Fruit fly (Drosophila melanogaster) whole organism, adult: ENCODE measurements around the gene CG44574.

Experiments used
- CG11617 ChIP-seq: fragments of 200-800 bp; sonication (Bioruptor generic); optimal IDR thresholded peaks from 2 replicates; lab custom pipeline; 2017; ENCODE audit warnings: mild to moderate bottlenecking, missing biosample characterization, missing genetic modification reagents, missing genetic modification characterization
- CG12768 ChIP-seq: fragments of 200-800 bp; sonication (Bioruptor generic); optimal IDR thresholded peaks from 2 replicates; lab custom pipeline; 2017; ENCODE audit warnings: missing biosample characterization, missing genetic modification characterization, mild to moderate bottlenecking, moderate library complexity, missing genetic modification reagents
- CG14711 ChIP-seq: fragments of 200-800 bp; sonication (Bioruptor generic); optimal IDR thresholded peaks from 2 replicates; lab custom pipeline; 2018; ENCODE audit warnings: missing biosample characterization, mild to moderate bottlenecking, missing genetic modification characterization, moderate library complexity
- CG1620 ChIP-seq: fragments of 200-800 bp; sonication (Bioruptor generic); optimal IDR thresholded peaks from 2 replicates; lab custom pipeline; 2016; ENCODE audit warnings: missing biosample characterization, missing genetic modification characterization
- CG33017 ChIP-seq: fragments of 200-800 bp; sonication (Bioruptor generic); optimal IDR thresholded peaks from 2 replicates; lab custom pipeline; 2018; ENCODE audit warnings: missing biosample characterization, mild to moderate bottlenecking, missing genetic modification characterization, moderate library complexity
- CG5204 ChIP-seq: fragments of 200-800 bp; sonication (Bioruptor generic); optimal IDR thresholded peaks from 2 replicates; lab custom pipeline; 2016; ENCODE audit warnings: missing biosample characterization, missing genetic modification characterization
- CG7045 ChIP-seq: fragments of 200-800 bp; sonication (Bioruptor generic); optimal IDR thresholded peaks from 2 replicates; lab custom pipeline; 2017; ENCODE audit warnings: missing biosample characterization, mild to moderate bottlenecking, missing genetic modification characterization
- CG7101 ChIP-seq: fragments of 200-800 bp; sonication (Bioruptor generic); optimal IDR thresholded peaks from 2 replicates; lab custom pipeline; 2018; ENCODE audit warnings: missing biosample characterization, mild to moderate bottlenecking, missing genetic modification characterization, moderate library complexity
- Clk ChIP-seq: fragments of 200-800 bp; sonication (Bioruptor generic); optimal IDR thresholded peaks from 2 replicates; lab custom pipeline; 2017; ENCODE audit warnings: missing biosample characterization, missing genetic modification characterization
- Crg-1 ChIP-seq: fragments of 200-800 bp; sonication (Bioruptor generic); optimal IDR thresholded peaks from 2 replicates; lab custom pipeline; 2016; ENCODE audit warnings: missing biosample characterization, missing genetic modification characterization
- Hr96 ChIP-seq: fragments of 200-800 bp; sonication (Bioruptor generic); optimal IDR thresholded peaks from 2 replicates; lab custom pipeline; 2016; ENCODE audit warnings: missing biosample characterization, missing genetic modification characterization
- Mnt ChIP-seq: fragments of 200-800 bp; sonication (Bioruptor generic); optimal IDR thresholded peaks from 2 replicates; lab custom pipeline; 2016; ENCODE audit warnings: missing biosample characterization, mild to moderate bottlenecking, missing genetic modification characterization
- bab1 ChIP-seq: fragments of 200-800 bp; sonication (Bioruptor generic); optimal IDR thresholded peaks from 3 replicates; lab custom pipeline; 2019; ENCODE audit warnings: missing biosample characterization, mild to moderate bottlenecking, missing genetic modification characterization, moderate library complexity
- cic ChIP-seq: fragments of 200-800 bp; sonication (Bioruptor generic); optimal IDR thresholded peaks from 2 replicates; lab custom pipeline; 2017; ENCODE audit warnings: missing biosample characterization, mild to moderate bottlenecking, missing genetic modification characterization, moderate library complexity
- cnc ChIP-seq, 2 experiments: fragments of >200 bp; optimal IDR thresholded peaks; 2 replicates each; lab custom pipeline; 2017
- kay ChIP-seq: fragments of 200-800 bp; sonication (Bioruptor generic); peaks from one replicate; lab custom pipeline; 2016; ENCODE audit warnings: missing biosample characterization, missing genetic modification characterization, borderline replicate concordance
- ovo ChIP-seq: fragments of 200-800 bp; sonication (Bioruptor generic); optimal IDR thresholded peaks from 2 replicates; lab custom pipeline; 2016; ENCODE audit warnings: missing biosample characterization, missing genetic modification characterization
- pad ChIP-seq: fragments of 200-800 bp; sonication (Bioruptor generic); optimal IDR thresholded peaks from 3 replicates; lab custom pipeline; 2017; ENCODE audit warnings: missing biosample characterization, missing genetic modification characterization, mild to moderate bottlenecking, moderate library complexity, missing genetic modification reagents
- tj ChIP-seq: fragments of 200-800 bp; sonication (Bioruptor generic); optimal IDR thresholded peaks from 3 replicates; lab custom pipeline; 2017; ENCODE audit warnings: missing biosample characterization, mild to moderate bottlenecking, missing genetic modification characterization, moderate library complexity
- toe ChIP-seq: fragments of 200-800 bp; sonication (Bioruptor generic); optimal IDR thresholded peaks from 2 replicates; lab custom pipeline; 2016; ENCODE audit warnings: missing biosample characterization, missing genetic modification characterization

The CG44574 gene

DNA sequence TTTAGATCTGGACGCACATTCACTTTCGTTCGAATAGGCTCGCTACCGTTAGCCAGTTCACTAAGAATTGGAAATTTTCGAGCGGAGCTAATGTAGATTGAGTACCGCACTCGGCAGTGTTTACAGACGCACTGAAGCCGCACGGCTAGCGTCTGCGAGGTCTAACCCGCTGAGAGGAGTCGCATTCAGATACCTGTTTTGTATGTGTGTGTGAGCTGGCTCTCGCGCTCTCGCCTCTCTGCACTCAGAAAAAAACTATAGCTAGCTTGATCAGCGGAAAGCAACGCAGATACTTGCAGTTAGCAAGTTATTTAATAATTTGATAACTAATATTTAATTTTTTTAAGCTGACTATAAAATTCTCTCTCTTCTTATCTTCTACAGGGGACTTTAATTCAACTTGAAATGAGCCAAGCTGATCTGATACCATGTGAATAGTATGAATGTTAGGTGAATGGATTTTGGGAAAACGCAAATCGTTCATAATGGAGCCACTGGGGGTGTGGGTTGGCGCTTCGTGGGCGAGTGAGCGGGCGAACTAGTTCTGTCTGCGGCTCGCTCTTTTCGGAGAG lies 4.1 kb upstream of the CG44574 start, which contains the start of gene rau:
Gene rau (minus strand): TSS at position 136 of the 572 bp plus-strand sequence.
- TF ChIP-seq CG5204 (GFP tag; lab: Kevin White, UChicago) = peak; percentile 46
- TF ChIP-seq CG14711 (tag; lab: Kevin White, UChicago) = peak; percentile 48
- TF ChIP-seq Mnt = peak; percentile 23
- no peak for TF ChIP-seq ovo
- TF ChIP-seq toe (GFP tag; lab: Kevin White, UChicago) = peak; percentile 49
- TF ChIP-seq CG11617 (GFP tag; lab: Kevin White, UChicago) = peak; percentile 32
- no peak for TF ChIP-seq Hr96 (GFP tag; lab: Kevin White, UChicago)
- no peak for TF ChIP-seq kay (GFP tag; lab: Kevin White, UChicago)
- TF ChIP-seq Crg-1 (GFP tag; lab: Kevin White, UChicago) = peak; percentile 28
- TF ChIP-seq bab1 (GFP tag; lab: Kevin White, UChicago) = peak; percentile 69
- TF ChIP-seq CG33017 = peak; percentile 25
- peak; percentile 39 for TF ChIP-seq CG7045 (GFP tag; lab: Kevin White, UChicago)
- TF ChIP-seq cic (GFP tag; lab: Kevin White, UChicago) = no peak
- TF ChIP-seq CG7101 (tag; lab: Kevin White, UChicago) = peak; percentile 62
- peak; percentile 37 for TF ChIP-seq CG12768
- TF ChIP-seq pad (GFP tag; lab: Kevin White, UChicago) = peak; percentile 34
- TF ChIP-seq tj (GFP tag; lab: Kevin White, UChicago) = peak; percentile 84
- TF ChIP-seq cnc (optimal IDR thresholded peaks at IDR 0.05; lab: Kevin White, UChicago) = no peak
- no peak for TF ChIP-seq Clk (GFP tag; lab: Kevin White, UChicago)

DNA sequence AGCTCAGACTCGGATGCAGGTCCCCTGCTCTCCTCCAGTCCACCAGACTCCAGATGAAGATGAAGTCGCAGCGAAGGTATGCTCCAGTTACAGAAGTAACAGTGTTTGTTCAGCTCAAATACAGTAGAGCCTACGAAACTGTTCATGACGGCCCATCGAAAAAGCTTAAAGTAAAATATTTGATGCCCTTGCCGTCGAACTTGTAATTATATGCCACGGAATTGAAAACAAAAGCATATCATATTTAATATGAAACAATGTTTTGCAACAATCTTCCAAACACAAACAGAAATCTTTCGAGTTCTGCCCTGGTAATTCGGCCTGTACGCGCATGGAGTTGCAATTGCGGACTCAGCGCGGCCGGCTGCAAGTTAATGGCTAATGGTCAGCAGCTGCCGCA lies 2.4 kb upstream of the CG44574 start:
- no peak for TF ChIP-seq Mnt
- no peak for TF ChIP-seq Crg-1 (GFP tag; lab: Kevin White, UChicago)
- TF ChIP-seq CG1620 = no peak
- no peak for TF ChIP-seq bab1 (GFP tag; lab: Kevin White, UChicago)
- TF ChIP-seq pad (GFP tag; lab: Kevin White, UChicago) = no peak
- TF ChIP-seq CG14711 (tag; lab: Kevin White, UChicago) = no peak
- TF ChIP-seq cic (GFP tag; lab: Kevin White, UChicago) = no peak
- TF ChIP-seq toe (GFP tag; lab: Kevin White, UChicago) = no peak
- no peak for TF ChIP-seq cnc (optimal IDR thresholded peaks at IDR 0.05; lab: Kevin White, UChicago)
- no peak for TF ChIP-seq Hr96 (GFP tag; lab: Kevin White, UChicago)

DNA sequence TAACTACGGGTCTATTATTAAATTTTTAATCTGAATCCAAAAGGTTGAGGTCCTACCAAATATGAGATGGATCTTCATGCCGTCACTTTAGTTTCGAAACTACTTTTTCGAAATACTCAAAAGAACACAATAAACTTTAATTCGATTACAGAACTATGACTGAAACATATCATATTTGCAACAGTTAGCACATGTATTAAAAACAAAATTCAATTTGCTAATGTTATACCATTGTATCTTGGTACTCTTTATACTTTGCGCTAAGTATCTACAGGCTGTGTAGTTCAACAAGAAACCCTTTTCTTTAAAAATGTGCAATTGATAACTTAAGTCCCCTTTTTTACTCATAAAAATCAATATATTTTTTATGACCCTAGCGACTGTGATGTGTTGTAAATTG lies 1.1 kb downstream of the CG44574 start, which contains the start of the genes Sfp26Ac and CG43185:
Gene Sfp26Ac (minus strand): TSS at position 101 of the 400 bp plus-strand sequence.
Gene CG43185 (plus strand): TSS at position 215 of the 400 bp plus-strand sequence.
- no peak for TF ChIP-seq Clk (GFP tag; lab: Kevin White, UChicago)
- no peak for TF ChIP-seq CG12768
- TF ChIP-seq cnc (optimal IDR thresholded peaks at IDR 0.05; lab: Kevin White, UChicago) = no peak
- TF ChIP-seq CG11617 (GFP tag; lab: Kevin White, UChicago) = no peak
- TF ChIP-seq cic (GFP tag; lab: Kevin White, UChicago) = no peak
- TF ChIP-seq Hr96 (GFP tag; lab: Kevin White, UChicago) = no peak
- no peak for TF ChIP-seq tj (GFP tag; lab: Kevin White, UChicago)
- TF ChIP-seq CG14711 (tag; lab: Kevin White, UChicago) = no peak

DNA sequence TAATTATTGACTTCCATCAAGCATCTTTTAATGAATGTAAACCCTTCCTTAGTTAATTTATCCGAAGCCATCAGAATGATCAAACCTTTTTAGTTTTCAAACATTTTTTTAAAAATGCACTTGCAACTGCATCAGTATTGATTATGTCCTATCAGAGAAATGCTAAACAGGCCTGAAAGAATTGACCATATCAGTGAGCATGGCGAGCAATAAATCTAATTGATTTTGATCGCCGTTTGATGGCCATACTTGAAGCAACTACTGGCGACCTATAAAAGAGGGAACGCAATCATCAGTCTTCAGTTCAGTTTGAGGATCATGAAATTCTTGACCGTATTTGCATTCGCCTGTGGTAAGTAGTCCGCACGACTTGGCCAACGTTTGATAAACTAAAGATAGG lies 2.2 kb downstream of the CG44574 start, which contains the start of gene CG9029:
Gene CG9029 (plus strand): TSS at position 301 of the 400 bp plus-strand sequence.
- no peak for TF ChIP-seq tj (GFP tag; lab: Kevin White, UChicago)
- TF ChIP-seq toe (GFP tag; lab: Kevin White, UChicago) = no peak
- no peak for TF ChIP-seq Clk (GFP tag; lab: Kevin White, UChicago)
- no peak for TF ChIP-seq CG7045 (GFP tag; lab: Kevin White, UChicago)
- no peak for TF ChIP-seq Mnt

DNA sequence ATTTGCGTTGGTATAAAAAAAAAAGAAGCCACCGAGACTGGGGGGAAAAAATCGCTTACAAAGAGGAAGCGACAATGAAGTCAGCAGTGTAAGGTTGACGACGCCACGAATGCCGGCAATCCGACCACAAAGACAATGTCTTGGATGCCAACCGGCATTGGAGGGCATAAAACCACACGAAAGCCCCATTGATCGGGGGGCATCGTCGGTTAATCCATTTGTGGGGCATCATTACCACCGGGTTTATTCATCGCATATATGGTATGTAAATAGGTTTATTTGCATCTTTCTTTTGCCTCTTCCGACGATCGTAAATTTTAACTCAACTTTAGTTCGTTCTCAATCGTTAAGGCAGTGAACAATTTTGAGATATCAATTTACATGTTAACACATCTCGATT lies 3.4 kb downstream of the CG44574 start:
- TF ChIP-seq ovo = no peak
- TF ChIP-seq cic (GFP tag; lab: Kevin White, UChicago) = no peak
- no peak for TF ChIP-seq Crg-1 (GFP tag; lab: Kevin White, UChicago)
- no peak for TF ChIP-seq CG12768
- TF ChIP-seq CG7045 (GFP tag; lab: Kevin White, UChicago) = no peak
- no peak for TF ChIP-seq cnc (optimal IDR thresholded peaks at IDR 0.05; lab: Kevin White, UChicago)
- no peak for TF ChIP-seq toe (GFP tag; lab: Kevin White, UChicago)
- no peak for TF ChIP-seq kay (GFP tag; lab: Kevin White, UChicago)
- TF ChIP-seq CG5204 (GFP tag; lab: Kevin White, UChicago) = no peak
- TF ChIP-seq CG14711 (tag; lab: Kevin White, UChicago) = no peak
- TF ChIP-seq pad (GFP tag; lab: Kevin White, UChicago) = no peak

DNA sequence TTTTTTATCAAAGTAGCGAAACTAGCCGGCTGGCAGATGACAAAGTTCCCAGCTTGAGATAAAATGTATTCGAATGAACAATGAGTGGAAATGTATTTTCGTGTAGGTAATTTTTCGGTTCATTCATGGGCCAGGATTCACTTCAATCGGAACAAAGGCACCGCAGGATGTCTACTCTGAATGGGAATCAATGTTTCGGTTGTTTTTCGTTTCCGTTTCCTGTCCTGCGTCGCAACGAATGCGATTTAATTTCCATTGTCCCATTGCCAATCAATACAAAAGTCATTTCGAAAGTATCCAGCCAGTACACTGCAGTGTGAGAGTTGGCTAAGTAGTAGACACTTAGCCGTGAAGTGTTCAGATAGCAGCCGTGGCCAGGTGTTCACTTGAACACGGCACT lies 7.0 kb downstream of the CG44574 start:
- TF ChIP-seq ovo (no peak), CG5204 (GFP tag; lab: Kevin White, UChicago) (no peak), toe (GFP tag; lab: Kevin White, UChicago) (no peak), CG7045 (GFP tag; lab: Kevin White, UChicago) (no peak), CG1620 (no peak), Clk (GFP tag; lab: Kevin White, UChicago) (no peak), CG11617 (GFP tag; lab: Kevin White, UChicago) (no peak), bab1 (GFP tag; lab: Kevin White, UChicago) (no peak), cic (GFP tag; lab: Kevin White, UChicago) (no peak), CG12768 (no peak), kay (GFP tag; lab: Kevin White, UChicago) (no peak), pad (GFP tag; lab: Kevin White, UChicago) (no peak), CG7101 (tag; lab: Kevin White, UChicago) (no peak), tj (GFP tag; lab: Kevin White, UChicago) (no peak), CG14711 (tag; lab: Kevin White, UChicago) (no peak), Mnt (no peak), Hr96 (GFP tag; lab: Kevin White, UChicago) (no peak), cnc (optimal IDR thresholded peaks at IDR 0.05; lab: Kevin White, UChicago) (no peak), Crg-1 (GFP tag; lab: Kevin White, UChicago) (no peak)
